Worm (Caenorhabditis elegans): ENCODE results near the gene daf-31.

ce11 chrIV:8275232-8275631, 14.8 kb upstream of the daf-31 start, which contains the start of gene K07H8.11:
- TF ChIP-seq mef-2 (tag; optimal IDR thresholded peaks at IDR 0.05) (no peak), pqm-1 (tag; optimal IDR thresholded peaks at IDR 0.05) (no peak), nhr-28 (tag; optimal IDR thresholded peaks at IDR 0.05) (no peak), fos-1 (tag; optimal IDR thresholded peaks at IDR 0.05) (no peak)

All from whole organism, L1 larva.